Fruit fly (Drosophila melanogaster) whole organism, embryonic: ENCODE data around the gene TTLL1A.
A peak's percentile ranks its signal among the peaks of the same experiment; 100 is the strongest.

Source experiments
- Abd-B ChIP-seq: fragments of 200-800 bp; sonication (Bioruptor generic); optimal IDR thresholded peaks from 2 replicates; lab custom pipeline; 2018; ENCODE audit warnings: missing biosample characterization, mild to moderate bottlenecking, missing genetic modification characterization, moderate library complexity
- Ada2b ChIP-seq: fragments of 200-800 bp; sonication (Bioruptor generic); IDR thresholded peaks from 2 replicates; pipeline ENCODE4 v1.3.6; 2022; ENCODE audit warnings: missing biosample characterization, missing genetic modification characterization
- CG10209 ChIP-seq: fragments of 200-800 bp; sonication (Bioruptor generic); optimal IDR thresholded peaks from 3 replicates; lab custom pipeline; 2017; ENCODE audit warnings: missing biosample characterization, mild to moderate bottlenecking, missing genetic modification characterization, missing genetic modification reagents
- CG1024 ChIP-seq: fragments of 200-800 bp; sonication (Bioruptor generic); IDR thresholded peaks from 2 replicates; pipeline ENCODE4 v1.3.6; 2022; ENCODE audit warnings: missing biosample characterization, missing genetic modification characterization
- CG10321 ChIP-seq: fragments of 200-800 bp; sonication (Bioruptor generic); IDR thresholded peaks from 2 replicates; pipeline ENCODE4 v1.3.6; 2022; ENCODE audit warnings: missing biosample characterization, missing genetic modification characterization
- CG11504 ChIP-seq: fragments of 200-800 bp; sonication (Bioruptor generic); optimal IDR thresholded peaks from 3 replicates; lab custom pipeline; 2019; ENCODE audit warnings: missing biosample characterization, mild to moderate bottlenecking, missing genetic modification characterization, moderate library complexity
- CG12942 ChIP-seq: fragments of 200-800 bp; sonication (Bioruptor generic); optimal IDR thresholded peaks from 3 replicates; lab custom pipeline; 2016; ENCODE audit warnings: missing biosample characterization, missing genetic modification characterization
- CG1529 ChIP-seq: fragments of 200-800 bp; sonication (Bioruptor generic); optimal IDR thresholded peaks from 3 replicates; lab custom pipeline; 2018; ENCODE audit warnings: missing biosample characterization, missing genetic modification characterization
- CG1602 ChIP-seq: fragments of 200-800 bp; sonication (Bioruptor generic); optimal IDR thresholded peaks from 3 replicates; lab custom pipeline; 2016; ENCODE audit warnings: missing biosample characterization, missing genetic modification characterization
- CG18011 ChIP-seq: fragments of 200-800 bp; sonication (Bioruptor generic); optimal IDR thresholded peaks from 2 replicates; lab custom pipeline; 2017; ENCODE audit warnings: missing biosample characterization, missing genetic modification characterization, mild to moderate bottlenecking, moderate library complexity, missing genotype
- CG18476 ChIP-seq: fragments of 200-800 bp; sonication (Bioruptor generic); optimal IDR thresholded peaks from 2 replicates; lab custom pipeline; 2016; ENCODE audit warnings: missing biosample characterization, mild to moderate bottlenecking, missing genetic modification characterization
- CG2712 ChIP-seq: fragments of 200-800 bp; optimal IDR thresholded peaks from 3 replicates; lab custom pipeline; 2019; ENCODE audit warnings: missing biosample characterization, mild to moderate bottlenecking, missing genetic modification characterization, moderate library complexity
- CG4282 ChIP-seq: fragments of 200-800 bp; sonication (Bioruptor generic); optimal IDR thresholded peaks from 2 replicates; lab custom pipeline; 2016; ENCODE audit warnings: missing biosample characterization, missing genetic modification characterization
- CG4360 ChIP-seq: fragments of 200-800 bp; sonication (Bioruptor generic); IDR thresholded peaks from 2 replicates; pipeline ENCODE4 v1.3.6; 2022; ENCODE audit warnings: missing biosample characterization, missing genetic modification characterization
- CG4617 ChIP-seq: fragments of 200-800 bp; sonication (Bioruptor generic); optimal IDR thresholded peaks from 3 replicates; lab custom pipeline; 2016; ENCODE audit warnings: missing biosample characterization, missing genetic modification characterization, borderline replicate concordance
- CG4820 ChIP-seq: fragments of 200-800 bp; sonication (Bioruptor generic); optimal IDR thresholded peaks from 3 replicates; lab custom pipeline; 2016; ENCODE audit warnings: missing biosample characterization, missing genetic modification characterization
- CG5180 ChIP-seq: fragments of 200-800 bp; sonication (Bioruptor generic); optimal IDR thresholded peaks from 3 replicates; lab custom pipeline; 2017; ENCODE audit warnings: missing biosample characterization, missing genetic modification characterization, mild to moderate bottlenecking, moderate library complexity, missing genetic modification reagents
- CG7556 ChIP-seq: fragments of 200-800 bp; sonication (Bioruptor generic); optimal IDR thresholded peaks from 2 replicates; lab custom pipeline; 2017; ENCODE audit warnings: missing biosample characterization, mild to moderate bottlenecking, missing genetic modification characterization
- CG7786 ChIP-seq: fragments of 200-800 bp; sonication (Bioruptor generic); optimal IDR thresholded peaks from 2 replicates; lab custom pipeline; 2016; ENCODE audit warnings: missing biosample characterization, missing genetic modification characterization
- CG7928 ChIP-seq: fragments of 200-800 bp; sonication (Bioruptor generic); optimal IDR thresholded peaks from 2 replicates; lab custom pipeline; 2017; ENCODE audit warnings: missing biosample characterization, mild to moderate bottlenecking, missing genetic modification characterization
- Dad ChIP-seq: fragments of 200-800 bp; sonication (Bioruptor generic); optimal IDR thresholded peaks from 3 replicates; lab custom pipeline; 2016; ENCODE audit warnings: missing biosample characterization, missing genetic modification characterization
- Ets65A ChIP-seq: fragments of 200-800 bp; sonication (Bioruptor generic); peaks from one replicate; lab custom pipeline; 2016; ENCODE audit warnings: missing biosample characterization, missing genetic modification characterization
- GATAe ChIP-seq: fragments of 200-800 bp; sonication (Bioruptor generic); conservative IDR thresholded peaks from 2 replicates; pipeline ENCODE4 v1.3.6; 2022; ENCODE audit warnings: missing biosample characterization, missing genetic modification characterization
- Kr ChIP-seq: fragments of 200-800 bp; sonication (Bioruptor generic); optimal IDR thresholded peaks from 2 replicates; lab custom pipeline; 2017; ENCODE audit warnings: missing biosample characterization, mild to moderate bottlenecking, missing genetic modification characterization
- Lpt ChIP-seq: fragments of >200 bp; optimal IDR thresholded peaks from 2 replicates; lab custom pipeline; 2018; ENCODE audit warnings: missing biosample characterization, missing genetic modification characterization
- Mes4 ChIP-seq: fragments of 200-800 bp; sonication (Bioruptor generic); optimal IDR thresholded peaks from 2 replicates; lab custom pipeline; 2016; ENCODE audit warnings: missing biosample characterization, missing genetic modification characterization
- Mrtf ChIP-seq: fragments of 200-800 bp; sonication (Bioruptor generic); IDR thresholded peaks from 3 replicates; pipeline ENCODE4 v1.3.6; 2022; ENCODE audit warnings: missing biosample characterization, missing genetic modification characterization
- Nf-YC ChIP-seq: fragments of 200-800 bp; optimal IDR thresholded peaks from 3 replicates; lab custom pipeline; 2019; ENCODE audit warnings: missing biosample characterization, mild to moderate bottlenecking, missing genetic modification characterization, moderate library complexity
- NfI ChIP-seq: fragments of 200-800 bp; sonication (Bioruptor generic); optimal IDR thresholded peaks from 3 replicates; lab custom pipeline; 2018; ENCODE audit warnings: missing biosample characterization, mild to moderate bottlenecking, missing genetic modification characterization, moderate library complexity
- Sox102F ChIP-seq: fragments of 200-800 bp; sonication (Bioruptor generic); optimal IDR thresholded peaks from 2 replicates; lab custom pipeline; 2018; ENCODE audit warnings: missing biosample characterization, mild to moderate bottlenecking, missing genetic modification characterization, moderate library complexity
- crol ChIP-seq: fragments of 200-800 bp; sonication (Bioruptor generic); IDR thresholded peaks from 2 replicates; pipeline ENCODE4 v1.3.6; 2022; ENCODE audit warnings: missing biosample characterization, missing genetic modification characterization
- dan ChIP-seq: fragments of 200-800 bp; sonication (Bioruptor generic); IDR thresholded peaks from 2 replicates; pipeline ENCODE4 v1.3.6; 2022; ENCODE audit warnings: missing biosample characterization, missing genetic modification characterization
- ftz-f1 ChIP-seq: fragments of 200-800 bp; sonication (Bioruptor generic); optimal IDR thresholded peaks from 2 replicates; lab custom pipeline; 2016; ENCODE audit warnings: missing biosample characterization, missing genetic modification characterization
- gfzf ChIP-seq: fragments of 200-800 bp; sonication (Bioruptor generic); optimal IDR thresholded peaks from 2 replicates; lab custom pipeline; 2016; ENCODE audit warnings: missing biosample characterization, mild to moderate bottlenecking, missing genetic modification characterization, moderate library complexity
- jigr1 ChIP-seq: fragments of 200-800 bp; sonication (Bioruptor generic); IDR thresholded peaks from 3 replicates; pipeline ENCODE4 v1.3.6; 2022; ENCODE audit warnings: missing biosample characterization, missing genetic modification characterization
- jing ChIP-seq: fragments of 200-800 bp; sonication (Bioruptor generic); optimal IDR thresholded peaks from 2 replicates; lab custom pipeline; 2018; ENCODE audit warnings: missing biosample characterization, mild to moderate bottlenecking, missing genetic modification characterization
- lab ChIP-seq: fragments of 200-800 bp; sonication (Bioruptor generic); optimal IDR thresholded peaks from 3 replicates; lab custom pipeline; 2017; ENCODE audit warnings: missing biosample characterization, missing genetic modification characterization, mild to moderate bottlenecking, moderate library complexity, missing genetic modification reagents
- maf-S ChIP-seq: fragments of 200-800 bp; sonication (Bioruptor generic); optimal IDR thresholded peaks from 2 replicates; lab custom pipeline; 2016; ENCODE audit warnings: missing biosample characterization, missing genetic modification characterization
- nmo ChIP-seq: fragments of 200-800 bp; sonication (Bioruptor generic); optimal IDR thresholded peaks from 2 replicates; lab custom pipeline; 2018; ENCODE audit warnings: missing biosample characterization, mild to moderate bottlenecking, missing genetic modification characterization, moderate library complexity
- org-1 ChIP-seq: fragments of 200-800 bp; sonication (Bioruptor generic); optimal IDR thresholded peaks from 2 replicates; lab custom pipeline; 2017; ENCODE audit warnings: missing biosample characterization, missing genetic modification characterization
- pfk ChIP-seq: fragments of 200-800 bp; sonication (Bioruptor generic); optimal IDR thresholded peaks from 2 replicates; lab custom pipeline; 2018; ENCODE audit warnings: missing biosample characterization, mild to moderate bottlenecking, missing genetic modification characterization, moderate library complexity
- pum ChIP-seq: fragments of 200-800 bp; sonication (Bioruptor generic); optimal IDR thresholded peaks from 2 replicates; lab custom pipeline; 2016; ENCODE audit warnings: missing biosample characterization, missing genetic modification characterization
- pzg ChIP-seq: fragments of 200-800 bp; sonication (Bioruptor generic); optimal IDR thresholded peaks from 3 replicates; lab custom pipeline; 2018; ENCODE audit warnings: missing biosample characterization, mild to moderate bottlenecking, missing genetic modification characterization, moderate library complexity
- repo ChIP-seq: fragments of 200-800 bp; sonication (Bioruptor generic); optimal IDR thresholded peaks from 2 replicates; lab custom pipeline; 2016; ENCODE audit warnings: missing biosample characterization, missing genetic modification characterization
- row ChIP-seq: fragments of 200-800 bp; sonication (Bioruptor generic); IDR thresholded peaks from 3 replicates; pipeline ENCODE4 v1.3.6; 2022; ENCODE audit warnings: missing biosample characterization, missing genetic modification characterization
- sc ChIP-seq, 3 experiments: fragments of >200 bp in 2 of 3; fragments of 200-800 bp in 1 of 3; sonication (Bioruptor generic) in 1 of 3; optimal IDR thresholded peaks; 2 replicates in 2 of 3; 3 replicates in 1 of 3; lab custom pipeline; 2017; ENCODE audit warnings: mild to moderate bottlenecking in 1 of 3, missing biosample characterization in 1 of 3, missing genetic modification characterization in 1 of 3, missing genetic modification reagents in 1 of 3
- shn ChIP-seq: fragments of 200-800 bp; sonication (Bioruptor generic); optimal IDR thresholded peaks from 3 replicates; lab custom pipeline; 2016; ENCODE audit warnings: missing biosample characterization, missing genetic modification characterization
- sim ChIP-seq: fragments of 200-800 bp; sonication (Bioruptor generic); IDR thresholded peaks from 2 replicates; pipeline ENCODE4 v1.3.6; 2022; ENCODE audit warnings: missing biosample characterization, missing genetic modification characterization
- sima ChIP-seq: fragments of 200-800 bp; sonication (Bioruptor generic); optimal IDR thresholded peaks from 2 replicates; lab custom pipeline; 2016; ENCODE audit warnings: missing biosample characterization, missing genetic modification characterization
- slou ChIP-seq: fragments of 200-800 bp; sonication (Bioruptor generic); optimal IDR thresholded peaks from 3 replicates; lab custom pipeline; 2016; ENCODE audit warnings: missing biosample characterization, missing genetic modification characterization

TTLL1A gene

dm6 chrX:17229475-17230169 lies 27.2 kb upstream of the TTLL1A start:
- TF ChIP-seq CG1602 (GFP tag; lab: Kevin White, UChicago) (no peak), shn (GFP tag; lab: Kevin White, UChicago) (peak; percentile 39), repo (GFP tag; lab: Kevin White, UChicago) (no peak), nmo (GFP tag; lab: Kevin White, UChicago) (peak; percentile 35), CG1024 (GFP tag; lab: Robert Waterston, UW) (no peak), CG2712 (no peak), gfzf (GFP tag; lab: Kevin White, UChicago) (peak; percentile 3), CG10209 (GFP tag; lab: Kevin White, UChicago) (no peak), ftz-f1 (GFP tag; lab: Kevin White, UChicago) (no peak), CG7556 (peak; percentile 2), Mrtf (GFP tag; lab: Robert Waterston, UW) (no peak), dan (no peak), sc (optimal IDR thresholded peaks at IDR 0.05; lab: Kevin White, UChicago) (no peak), sc (GFP tag; optimal IDR thresholded peaks at IDR 0.05; lab: Kevin White, UChicago) (peak; percentile 5), Ada2b (no peak), maf-S (GFP tag; lab: Kevin White, UChicago) (no peak), sim (GFP tag; lab: Robert Waterston, UW) (no peak), CG4617 (no peak), lab (no peak), crol (GFP tag; lab: Robert Waterston, UW) (no peak), CG12942 (no peak), sima (no peak), Nf-YC (no peak), CG7928 (GFP tag; lab: Kevin White, UChicago) (no peak), CG11504 (tag; lab: Kevin White, UChicago) (peak; percentile 33), CG1529 (GFP tag; lab: Kevin White, UChicago) (no peak), CG10321 (no peak), Kr (GFP tag; lab: Kevin White, UChicago) (no peak), Ets65A (GFP tag; lab: Kevin White, UChicago) (peak; percentile 15), CG7786 (GFP tag; lab: Kevin White, UChicago) (no peak), Dad (GFP tag; lab: Kevin White, UChicago) (no peak), CG18476 (GFP tag; lab: Kevin White, UChicago) (no peak), CG5180 (GFP tag; lab: Kevin White, UChicago) (no peak), CG4820 (GFP tag; lab: Kevin White, UChicago) (no peak), org-1 (GFP tag; lab: Kevin White, UChicago) (no peak), CG18011 (no peak), CG4360 (GFP tag; lab: Robert Waterston, UW) (no peak), row (GFP tag; lab: Robert Waterston, UW) (no peak), Lpt (no peak), CG4282 (GFP tag; lab: Kevin White, UChicago) (no peak), Sox102F (GFP tag; lab: Kevin White, UChicago) (peak; percentile 28), pfk (GFP tag; lab: Kevin White, UChicago) (no peak), slou (GFP tag; lab: Kevin White, UChicago) (no peak), Abd-B (GFP tag; lab: Kevin White, UChicago) (peak; percentile 34), NfI (GFP tag; lab: Kevin White, UChicago) (no peak), jing (GFP tag; lab: Kevin White, UChicago) (peak; percentile 8), GATAe (GFP tag; lab: Robert Waterston, UW) (no peak), jigr1 (GFP tag; lab: Robert Waterston, UW) (no peak), pum (GFP tag; lab: Kevin White, UChicago) (peak; percentile 17), Mes4 (GFP tag; lab: Kevin White, UChicago) (no peak), pzg (no peak)
